Worm (Caenorhabditis elegans): Measurements from ENCODE around the gene mab-9.

DNA sequence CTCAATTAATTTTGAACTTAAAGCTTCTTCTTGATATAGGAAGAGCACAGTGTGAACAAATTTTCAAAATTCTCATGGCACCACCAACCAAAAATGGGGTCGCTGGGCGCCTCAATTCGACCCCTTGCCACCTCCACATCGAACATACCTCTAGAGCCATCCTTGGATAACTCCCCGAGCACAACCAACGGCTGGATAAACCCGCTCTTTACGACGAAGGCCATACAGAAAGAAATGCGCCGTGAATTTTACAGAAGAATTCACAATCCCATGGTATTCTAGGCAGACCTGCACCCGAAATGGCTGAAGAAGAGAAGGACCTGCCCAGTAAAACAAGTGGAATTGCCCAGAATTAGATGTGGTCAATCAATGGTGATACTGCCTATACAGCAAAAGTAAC, 13.2 kb upstream of the mab-9 start:
- TF ChIP-seq hlh-26 (GFP tag; conservative IDR thresholded peaks at IDR 0.05) (no peak), ztf-18 (tag; optimal IDR thresholded peaks at IDR 0.05) (no peak), dox-1 (GFP tag; IDR thresholded peaks at IDR 0.05) (no peak), bed-2 (GFP tag; IDR thresholded peaks at IDR 0.05) (no peak)
